Worm (Caenorhabditis elegans): ENCODE measurements around the gene srh-237.

- TF ChIP-seq snpc-4 (tag; optimal IDR thresholded peaks at IDR 0.05): no peak
- TF ChIP-seq nhr-25 (tag; optimal IDR thresholded peaks at IDR 0.05): no peak
- TF ChIP-seq zag-1 (tag; optimal IDR thresholded peaks at IDR 0.05): no peak
- no peak for TF ChIP-seq unc-62 (GFP tag; optimal IDR thresholded peaks at IDR 0.05)
- TF ChIP-seq nhr-11 (tag; optimal IDR thresholded peaks at IDR 0.05): no peak
- TF ChIP-seq ama-1 (optimal IDR thresholded peaks at IDR 0.05): no peak
- no peak for TF ChIP-seq nhr-12 (tag; optimal IDR thresholded peaks at IDR 0.05)
- TF ChIP-seq ztf-11 (tag; optimal IDR thresholded peaks at IDR 0.05): no peak
- no peak for TF ChIP-seq elt-1 (tag; optimal IDR thresholded peaks at IDR 0.05)
- TF ChIP-seq lin-39 (tag; optimal IDR thresholded peaks at IDR 0.05): no peak
- TF ChIP-seq nhr-6 (tag; optimal IDR thresholded peaks at IDR 0.05): no peak
- TF ChIP-seq unc-39 (tag; optimal IDR thresholded peaks at IDR 0.05): no peak
- TF ChIP-seq nhr-237 (tag; optimal IDR thresholded peaks at IDR 0.05): no peak
- no peak for TF ChIP-seq ZK546.5 (tag; optimal IDR thresholded peaks at IDR 0.05)
These were observed 10.4 kb upstream of the srh-237 start, which contains the start of gene srw-20 for ce11 chrV:17079795-17080194.
